Worm (Caenorhabditis elegans) whole organism, late embryonic: Measurements from ENCODE around the gene T08E11.1.

Source experiments
- C08G9.2 ChIP-seq: sonication (generic microtip); optimal IDR thresholded peaks from 2 replicates; lab custom pipeline; 2016; ENCODE audit warnings: mild to moderate bottlenecking, missing genetic modification characterization, moderate library complexity, missing compliant biosample characterization
- C38D4.7 ChIP-seq: fragments of 200-800 bp; sonication (Bioruptor generic); optimal IDR thresholded peaks from 2 replicates; lab custom pipeline; 2018; ENCODE audit warnings: mild to moderate bottlenecking, missing genetic modification characterization, moderate library complexity, missing compliant biosample characterization
- T23F11.4 ChIP-seq: fragments of 200-800 bp; sonication (Bioruptor generic); optimal IDR thresholded peaks from 2 replicates; lab custom pipeline; 2018; ENCODE audit warnings: mild to moderate bottlenecking, missing genetic modification characterization, missing compliant biosample characterization
- ceh-18 ChIP-seq: sonication (generic microtip); optimal IDR thresholded peaks from 2 replicates; lab custom pipeline; 2016; ENCODE audit warnings: missing genetic modification characterization, missing compliant biosample characterization
- ceh-2 ChIP-seq: sonication (generic microtip); optimal IDR thresholded peaks from 2 replicates; lab custom pipeline; 2016; ENCODE audit warnings: missing genotype, missing genetic modification characterization, missing compliant biosample characterization
- ceh-24 ChIP-seq: sonication (generic microtip); optimal IDR thresholded peaks from 2 replicates; lab custom pipeline; 2016; ENCODE audit warnings: mild to moderate bottlenecking, missing genetic modification characterization, missing compliant biosample characterization
- ceh-45 ChIP-seq: fragments of 200-800 bp; sonication (Bioruptor generic); IDR thresholded peaks from 2 replicates; pipeline ENCODE4 v1.3.6; 2022; ENCODE audit warnings: missing genetic modification reagents, missing genetic modification characterization, missing compliant biosample characterization
- ceh-9 ChIP-seq: sonication (generic microtip); optimal IDR thresholded peaks from 2 replicates; lab custom pipeline; 2016; ENCODE audit warnings: mild to moderate bottlenecking, missing genetic modification characterization, inconsistent platforms, missing compliant biosample characterization
- dve-1 ChIP-seq: sonication (generic microtip); optimal IDR thresholded peaks from 2 replicates; lab custom pipeline; 2017; ENCODE audit warnings: antibody characterized with exemption, mild to moderate bottlenecking, missing genetic modification characterization, missing compliant biosample characterization
- elt-2 ChIP-seq: sonication (generic microtip); optimal IDR thresholded peaks from 2 replicates; lab custom pipeline; 2016; ENCODE audit warnings: missing genetic modification reagents, missing genetic modification characterization, missing compliant biosample characterization
- ets-4 ChIP-seq: sonication (generic microtip); optimal IDR thresholded peaks from 2 replicates; lab custom pipeline; 2016; ENCODE audit warnings: missing genetic modification characterization, missing compliant biosample characterization
- fkh-6 ChIP-seq: sonication (generic microtip); optimal IDR thresholded peaks from 2 replicates; lab custom pipeline; 2016; ENCODE audit warnings: missing genetic modification characterization, missing compliant biosample characterization
- hlh-15 ChIP-seq: sonication (generic microtip); optimal IDR thresholded peaks from 2 replicates; lab custom pipeline; 2016; ENCODE audit warnings: missing genetic modification characterization, missing compliant biosample characterization
- hlh-6 ChIP-seq: sonication (generic microtip); optimal IDR thresholded peaks from 2 replicates; lab custom pipeline; 2016; ENCODE audit warnings: missing genotype, missing genetic modification characterization, missing compliant biosample characterization
- hlh-8 ChIP-seq: sonication (generic microtip); optimal IDR thresholded peaks from 2 replicates; lab custom pipeline; 2016; ENCODE audit warnings: missing genotype, missing genetic modification characterization, missing compliant biosample characterization
- lim-6 ChIP-seq: sonication (generic microtip); optimal IDR thresholded peaks from 2 replicates; lab custom pipeline; 2016; ENCODE audit warnings: missing genetic modification characterization, missing compliant biosample characterization
- lin-11 ChIP-seq: fragments of 200-800 bp; sonication (Bioruptor generic); optimal IDR thresholded peaks from 2 replicates; lab custom pipeline; 2018; ENCODE audit warnings: mild to moderate bottlenecking, missing genetic modification characterization, missing compliant biosample characterization
- madf-2 ChIP-seq: sonication (generic microtip); optimal IDR thresholded peaks from 2 replicates; lab custom pipeline; 2017; ENCODE audit warnings: missing genetic modification characterization, missing compliant biosample characterization
- nfya-1 ChIP-seq: sonication (generic microtip); optimal IDR thresholded peaks from 2 replicates; lab custom pipeline; 2017; ENCODE audit warnings: missing genetic modification characterization, mild to moderate bottlenecking, missing compliant biosample characterization, antibody characterized with exemption, moderate library complexity
- nhr-232 ChIP-seq: sonication (generic microtip); optimal IDR thresholded peaks from 2 replicates; lab custom pipeline; 2016; ENCODE audit warnings: missing genetic modification characterization, missing compliant biosample characterization
- pag-3 ChIP-seq: sonication (generic microtip); optimal IDR thresholded peaks from 2 replicates; lab custom pipeline; 2016; ENCODE audit warnings: missing compliant biosample characterization, missing genetic modification characterization, borderline replicate concordance
- pros-1 ChIP-seq: fragments of 150-350 bp; optimal IDR thresholded peaks from 2 replicates; lab custom pipeline; 2014; ENCODE audit warnings: missing biosample characterization, missing genetic modification reagents, missing genetic modification characterization
- sdc-2 ChIP-seq: sonication (generic microtip); optimal IDR thresholded peaks from 2 replicates; lab custom pipeline; 2016; ENCODE audit warnings: missing genotype, missing genetic modification characterization, missing compliant biosample characterization
- sox-2 ChIP-seq: fragments of 200-800 bp; sonication (Bioruptor generic); IDR thresholded peaks from 2 replicates; pipeline ENCODE4 v1.3.6; 2022; ENCODE audit warnings: missing genetic modification reagents, missing genetic modification characterization, missing compliant biosample characterization
- sox-4 ChIP-seq: sonication (generic microtip); optimal IDR thresholded peaks from 2 replicates; lab custom pipeline; 2017; ENCODE audit warnings: mild to moderate bottlenecking, missing genetic modification characterization, inconsistent platforms, missing compliant biosample characterization
- ttx-3 ChIP-seq: sonication (generic microtip); optimal IDR thresholded peaks from 2 replicates; lab custom pipeline; 2016; ENCODE audit warnings: missing genetic modification reagents, missing genetic modification characterization, missing compliant biosample characterization
- unc-3 ChIP-seq, 2 experiments: fragments of 200-800 bp in 1 of 2; sonication (Bioruptor generic) in 1 of 2; sonication (generic microtip) in 1 of 2; conservative IDR thresholded peaks in 1 of 2; optimal IDR thresholded peaks in 1 of 2; 2 replicates each; pipeline versions ENCODE4 v1.3.6 to Lab custom; 2016 to 2022; ENCODE audit warnings: missing compliant biosample characterization in 2 of 2, missing genetic modification characterization in 2 of 2, missing genetic modification reagents in 1 of 2
- unc-86 ChIP-seq: sonication (generic microtip); optimal IDR thresholded peaks from 2 replicates; lab custom pipeline; 2016; ENCODE audit warnings: missing genetic modification characterization, missing compliant biosample characterization

The T08E11.1 gene

DNA sequence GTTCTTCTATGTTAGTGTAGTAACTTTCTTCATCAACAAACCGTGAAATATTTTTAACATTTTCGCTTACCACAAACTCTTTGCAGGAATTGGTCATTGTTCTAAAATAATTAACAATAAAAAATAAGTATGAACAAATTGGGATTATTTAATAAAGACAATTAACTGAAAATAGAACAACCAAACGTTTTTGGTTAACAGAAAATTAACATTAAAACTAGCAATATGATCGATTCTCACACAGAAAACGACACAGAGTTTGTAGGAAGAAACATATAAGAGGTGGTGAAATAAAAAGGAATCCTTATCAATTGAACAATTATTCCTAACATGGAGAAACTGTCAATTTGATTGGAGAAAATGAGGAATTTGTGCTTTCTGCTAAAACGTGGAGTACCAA, 42.4 kb downstream of the T08E11.1 start, which contains the start of gene math-16:
TSS of gene math-16 (minus strand) at position 101 of the 400 bp plus-strand sequence.
- TF ChIP-seq madf-2 (tag; lab: Kevin White, UChicago) (no peak), ceh-2 (tag; lab: Kevin White, UChicago) (no peak), C08G9.2 (no peak), ceh-45 (GFP tag; lab: Robert Waterston, UW) (no peak), unc-3 (GFP tag; conservative IDR thresholded peaks at IDR 0.05; lab: Robert Waterston, UW) (no peak), unc-3 (tag; optimal IDR thresholded peaks at IDR 0.05; lab: Kevin White, UChicago) (no peak), nfya-1 (tag; lab: Kevin White, UChicago) (no peak), sox-4 (no peak), lim-6 (tag; lab: Kevin White, UChicago) (no peak), hlh-6 (no peak)

DNA sequence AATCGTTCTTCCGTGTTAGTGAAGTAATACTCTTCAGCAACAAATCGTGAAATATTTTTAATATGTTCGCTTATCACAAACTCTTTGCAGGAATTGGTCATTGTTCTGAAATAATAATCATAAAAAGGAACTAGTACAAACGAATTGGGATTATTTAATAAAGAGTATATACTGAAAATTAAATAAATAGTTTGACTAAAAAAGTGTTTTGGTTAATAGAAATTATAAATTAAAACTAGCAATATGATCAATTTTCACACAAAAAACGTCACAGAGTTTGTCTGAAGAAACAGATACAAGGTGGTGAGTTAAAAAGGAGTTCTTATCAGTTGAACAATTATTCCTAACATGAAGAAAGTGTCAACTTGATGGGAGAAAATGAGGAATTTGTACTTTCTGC, 46.4 kb downstream of the T08E11.1 start, which contains the start of gene math-5:
TSS of gene math-5 (minus strand) at position 101 of the 400 bp plus-strand sequence.
- TF ChIP-seq pros-1 (tag; lab: Kevin White, UChicago) (no peak), hlh-8 (no peak), T23F11.4 (GFP tag; lab: Kevin White, UChicago) (no peak), dve-1 (tag; lab: Kevin White, UChicago) (no peak)

DNA sequence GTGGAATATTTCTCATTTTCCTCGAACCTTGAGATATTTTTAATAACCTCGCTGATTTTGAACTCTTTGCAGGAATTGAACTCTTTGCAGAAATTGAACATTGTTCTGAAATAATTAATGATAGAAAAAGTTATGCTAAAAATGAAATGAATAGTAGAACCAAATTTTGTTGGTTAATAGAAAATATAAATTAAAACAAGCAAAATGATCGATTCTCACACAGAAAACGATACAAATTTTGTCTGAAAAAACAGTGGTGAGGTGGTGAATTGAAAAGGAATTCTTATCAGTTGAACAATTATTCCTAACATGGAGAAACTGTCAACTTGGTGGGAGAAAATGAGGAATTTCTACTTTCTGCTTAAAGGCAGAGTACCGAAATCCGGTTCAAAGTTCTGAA, 48.3 kb downstream of the T08E11.1 start, which contains the start of gene math-6:
TSS of gene math-6 (minus strand) at position 101 of the 400 bp plus-strand sequence.
- TF ChIP-seq lin-11 (tag; lab: Kevin White, UChicago) (no peak), T23F11.4 (GFP tag; lab: Kevin White, UChicago) (no peak), hlh-15 (no peak)

DNA sequence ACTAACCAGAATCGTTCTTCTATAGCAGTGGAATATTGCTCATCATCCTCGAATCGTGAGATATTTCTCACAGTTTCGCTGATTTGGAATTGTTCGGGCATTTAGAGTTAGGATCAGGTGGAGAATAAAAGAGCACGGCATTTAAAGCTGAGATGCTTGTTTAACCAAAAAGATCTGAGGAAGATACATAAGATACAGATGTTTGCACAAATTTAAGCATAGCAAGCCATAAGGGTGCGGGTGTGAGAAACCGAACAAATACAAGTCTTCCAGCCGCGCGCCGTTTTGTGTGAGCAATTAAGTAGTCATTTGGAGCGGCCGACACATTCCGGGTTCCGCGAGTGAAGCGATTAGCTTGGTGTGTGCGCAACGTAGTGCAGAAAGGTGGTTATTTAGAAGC, 50.1 kb downstream of the T08E11.1 start, which contains the start of gene math-7:
TSS of gene math-7 (minus strand) at position 101 of the 400 bp plus-strand sequence.
- no peak for TF ChIP-seq sdc-2 (tag; lab: Kevin White, UChicago)
- no peak for TF ChIP-seq ceh-18 (tag; lab: Kevin White, UChicago)
- TF ChIP-seq unc-86: no peak
- TF ChIP-seq pag-3: no peak
- no peak for TF ChIP-seq nfya-1 (tag; lab: Kevin White, UChicago)
- no peak for TF ChIP-seq nhr-232 (tag; lab: Kevin White, UChicago)
- no peak for TF ChIP-seq elt-2 (tag; lab: Kevin White, UChicago)
- TF ChIP-seq sox-2 (GFP tag; lab: Robert Waterston, UW): no peak
- no peak for TF ChIP-seq C38D4.7 (GFP tag; lab: Kevin White, UChicago)
- no peak for TF ChIP-seq ceh-9 (tag; lab: Kevin White, UChicago)
- TF ChIP-seq fkh-6 (tag; lab: Kevin White, UChicago): no peak
- TF ChIP-seq ttx-3: no peak
- no peak for TF ChIP-seq unc-3 (GFP tag; conservative IDR thresholded peaks at IDR 0.05; lab: Robert Waterston, UW)
- no peak for TF ChIP-seq unc-3 (tag; optimal IDR thresholded peaks at IDR 0.05; lab: Kevin White, UChicago)

DNA sequence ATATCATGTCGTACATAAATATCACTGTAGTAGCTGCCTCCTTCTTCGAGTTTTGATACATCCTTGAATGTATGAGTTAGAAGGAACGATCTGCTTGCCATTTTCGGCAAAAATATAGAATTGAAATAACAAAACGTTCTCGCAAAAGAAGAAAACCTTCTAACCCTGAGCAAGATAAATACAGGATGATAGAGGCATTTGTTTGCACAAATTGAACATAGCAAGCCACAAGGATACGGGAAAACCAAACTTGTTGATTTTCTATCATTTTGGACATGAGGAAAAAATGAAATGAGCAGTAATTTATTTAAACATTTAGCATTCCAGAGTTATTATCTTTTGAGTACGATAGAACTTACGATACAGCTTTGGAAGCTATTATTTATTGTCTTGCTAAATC, 52.8 kb downstream of the T08E11.1 start, which contains the start of gene math-8:
TSS of gene math-8 (minus strand) at position 101 of the 400 bp plus-strand sequence.
- TF ChIP-seq ceh-18 (tag; lab: Kevin White, UChicago) (no peak), ets-4 (tag; lab: Kevin White, UChicago) (no peak), ceh-24 (tag; lab: Kevin White, UChicago) (no peak)
